Worm (Caenorhabditis elegans) whole organism, L1 larva: ENCODE data around the gene tbb-1.
A peak's percentile ranks its signal among the peaks of the same experiment; 100 is the strongest.

Source experiments
- aly-2 ChIP-seq: fragments of 150-350 bp; optimal IDR thresholded peaks from 2 replicates; lab custom pipeline; 2014; ENCODE audit warnings: missing biosample characterization, missing genetic modification characterization
- ceh-88 ChIP-seq: fragments of 200-800 bp; sonication (Bioruptor generic); IDR thresholded peaks from 2 replicates; pipeline ENCODE4 v1.3.6; 2022; ENCODE audit warnings: missing genetic modification characterization, missing compliant biosample characterization
- hlh-4 ChIP-seq: sonication (generic microtip); optimal IDR thresholded peaks from 2 replicates; lab custom pipeline; 2016; ENCODE audit warnings: mild to moderate bottlenecking, missing genetic modification characterization, missing compliant biosample characterization
- lin-13 ChIP-seq: fragments of 150-350 bp; optimal IDR thresholded peaks from 2 replicates; lab custom pipeline; 2014; ENCODE audit warnings: missing biosample characterization, missing genetic modification reagents, missing genetic modification characterization
- lin-14 ChIP-seq: fragments of 200-800 bp; sonication (Bioruptor generic); optimal IDR thresholded peaks from 2 replicates; lab custom pipeline; 2018; ENCODE audit warnings: mild to moderate bottlenecking, missing genetic modification characterization, moderate library complexity, missing compliant biosample characterization
- lsy-2 ChIP-seq, 2 experiments: fragments of 150-350 bp; optimal IDR thresholded peaks; 2 replicates each; lab custom pipeline; 2014; ENCODE audit warnings: missing biosample characterization in 2 of 2, missing genetic modification characterization in 2 of 2
- mab-9 ChIP-seq: fragments of 200-800 bp; sonication (Bioruptor generic); IDR thresholded peaks from 2 replicates; pipeline ENCODE4 v1.3.6; 2022; ENCODE audit warnings: missing genetic modification reagents, missing genetic modification characterization, missing compliant biosample characterization
- nhr-12 ChIP-seq: sonication (generic microtip); optimal IDR thresholded peaks from 2 replicates; lab custom pipeline; 2017; ENCODE audit warnings: missing biosample characterization, missing genetic modification characterization
- nhr-77 ChIP-seq: fragments of 150-350 bp; optimal IDR thresholded peaks from 2 replicates; lab custom pipeline; 2014; ENCODE audit warnings: missing biosample characterization, missing genetic modification characterization
- tbx-2 ChIP-seq: sonication (generic microtip); optimal IDR thresholded peaks from 2 replicates; lab custom pipeline; 2016; ENCODE audit warnings: missing genetic modification characterization, missing compliant biosample characterization
- unc-130 ChIP-seq: fragments of 150-350 bp; optimal IDR thresholded peaks from 2 replicates; lab custom pipeline; 2017; ENCODE audit warnings: missing biosample characterization, missing genetic modification characterization, inconsistent platforms
- unc-86 ChIP-seq: sonication (generic microtip); optimal IDR thresholded peaks from 2 replicates; lab custom pipeline; 2016; ENCODE audit warnings: missing genetic modification characterization, missing compliant biosample characterization
- zag-1 ChIP-seq: fragments of 150-350 bp; optimal IDR thresholded peaks from 2 replicates; lab custom pipeline; 2014; ENCODE audit warnings: missing biosample characterization, missing genetic modification characterization
- ztf-11 ChIP-seq, 2 experiments: sonication (generic microtip); optimal IDR thresholded peaks; 2 replicates each; lab custom pipeline; 2016 to 2017; ENCODE audit warnings: missing genetic modification characterization in 2 of 2, missing biosample characterization in 1 of 2, missing compliant biosample characterization in 1 of 2

ce11 chrIII:10706972-10707438 lies 35.2 kb downstream of the tbb-1 start, which contains the start of the genes Y39A1A.21 and Y39A1A.22:
- peak; percentile 86 to 88 for TF ChIP-seq lsy-2 (tag; optimal IDR thresholded peaks at IDR 0.05; lab: Kevin White, UChicago)
- peak; percentile 84 for TF ChIP-seq nhr-77
- peak; percentile 73 for TF ChIP-seq unc-130 (tag; lab: Kevin White, UChicago)
- no peak for TF ChIP-seq hlh-4
- peak; percentile 86 for TF ChIP-seq lin-13
- peak; percentile 80 for TF ChIP-seq mab-9 (GFP tag; lab: Robert Waterston, UW)
- peak in 1 of 2 experiments; percentile 75 for TF ChIP-seq ztf-11 (tag; optimal IDR thresholded peaks at IDR 0.05; lab: Kevin White, UChicago)
- no peak for TF ChIP-seq zag-1 (tag; lab: Kevin White, UChicago)
- TF ChIP-seq lin-14: no peak
- peak; percentile 87 for TF ChIP-seq tbx-2 (tag; lab: Kevin White, UChicago)
- peak; percentile 86 for TF ChIP-seq aly-2 (tag; lab: Kevin White, UChicago)
- no peak for TF ChIP-seq nhr-12 (tag; lab: Kevin White, UChicago)
- TF ChIP-seq ceh-88 (GFP tag; lab: Robert Waterston, UW): peak; percentile 45; the same call in 1 of the 2 replicates
- peak; percentile 82 for TF ChIP-seq unc-86 (tag; lab: Kevin White, UChicago)
